Worm (Caenorhabditis elegans): ENCODE results near the gene F46C3.7.

- TF ChIP-seq sem-2 (GFP tag; optimal IDR thresholded peaks at IDR 0.05): no peak
- TF ChIP-seq unc-39 (tag; optimal IDR thresholded peaks at IDR 0.05): no peak
- no peak for TF ChIP-seq sptf-1 (tag; optimal IDR thresholded peaks at IDR 0.05)
- no peak for TF ChIP-seq snpc-4 (tag; optimal IDR thresholded peaks at IDR 0.05)
- TF ChIP-seq nhr-237 (tag; optimal IDR thresholded peaks at IDR 0.05): no peak
- TF ChIP-seq ztf-11 (tag; optimal IDR thresholded peaks at IDR 0.05): no peak
- no peak for TF ChIP-seq drap-1 (GFP tag; optimal IDR thresholded peaks at IDR 0.05)
- TF ChIP-seq nhr-2 (tag; optimal IDR thresholded peaks at IDR 0.05): no peak
- TF ChIP-seq nhr-28 (tag; optimal IDR thresholded peaks at IDR 0.05): no peak
- no peak for TF ChIP-seq lin-13 (tag; optimal IDR thresholded peaks at IDR 0.05)
- no peak for TF ChIP-seq cnd-1 (tag; optimal IDR thresholded peaks at IDR 0.05)
These were observed 50.0 kb downstream of the F46C3.7 start, which contains the start of gene spp-21 for ce11 chrX:11489830-11490229.
